Fruit fly (Drosophila melanogaster): ENCODE data around the gene Polr3G.

- no peak for TF ChIP-seq usp (GFP tag; optimal IDR thresholded peaks at IDR 0.05)
- no peak for TF ChIP-seq psq (optimal IDR thresholded peaks at IDR 0.05)
- TF ChIP-seq pan (optimal IDR thresholded peaks at IDR 0.05), result no peak
Measured at dm6 chr3L:17447881-17448280, 21.0 kb upstream of the Polr3G start.
